Worm (Caenorhabditis elegans) whole organism, L2 larva: Measurements from ENCODE around the gene clec-124.

Experiments
- C34F6.9 ChIP-seq: fragments of 150-350 bp; optimal IDR thresholded peaks from 2 replicates; lab custom pipeline; 2014; ENCODE audit warnings: missing biosample characterization, missing genetic modification characterization
- R02D3.7 ChIP-seq: fragments of 150-350 bp; optimal IDR thresholded peaks from 2 replicates; lab custom pipeline; 2014; ENCODE audit warnings: missing biosample characterization, missing genetic modification characterization
- Y55F3AM.14 ChIP-seq: fragments of 200-800 bp; sonication (Bioruptor generic); optimal IDR thresholded peaks from 2 replicates; lab custom pipeline; 2018; ENCODE audit warnings: mild to moderate bottlenecking, missing genetic modification characterization, missing compliant biosample characterization
- ZK546.5 ChIP-seq: sonication (generic microtip); optimal IDR thresholded peaks from 2 replicates; lab custom pipeline; 2017; ENCODE audit warnings: missing biosample characterization, missing genetic modification characterization
- aly-2 ChIP-seq: fragments of 150-350 bp; optimal IDR thresholded peaks from 2 replicates; lab custom pipeline; 2014; ENCODE audit warnings: missing biosample characterization, missing genetic modification characterization
- ama-1 ChIP-seq: fragments of 150-350 bp; optimal IDR thresholded peaks from 2 replicates; lab custom pipeline; 2018; ENCODE audit warnings: inconsistent platforms
- ceh-16 ChIP-seq: fragments of 150-350 bp; optimal IDR thresholded peaks from 2 replicates; lab custom pipeline; 2014; ENCODE audit warnings: missing biosample characterization, missing genetic modification characterization
- ceh-82 ChIP-seq: fragments of 150-350 bp; optimal IDR thresholded peaks from 2 replicates; lab custom pipeline; 2014; ENCODE audit warnings: missing biosample characterization, missing genetic modification characterization
- crh-2 ChIP-seq: sonication (generic microtip); optimal IDR thresholded peaks from 2 replicates; lab custom pipeline; 2017; ENCODE audit warnings: missing biosample characterization, missing genetic modification characterization
- dmd-4 ChIP-seq: sonication (generic microtip); optimal IDR thresholded peaks from 2 replicates; lab custom pipeline; 2017; ENCODE audit warnings: missing biosample characterization, missing genetic modification characterization
- egl-27 ChIP-seq: sonication (generic microtip); optimal IDR thresholded peaks from 3 replicates; lab custom pipeline; 2017; ENCODE audit warnings: missing biosample characterization, missing genetic modification reagents, missing genetic modification characterization
- elt-1 ChIP-seq: fragments of 150-350 bp; optimal IDR thresholded peaks from 2 replicates; lab custom pipeline; 2014; ENCODE audit warnings: missing biosample characterization, missing genetic modification characterization
- fos-1 ChIP-seq: fragments of 150-350 bp; optimal IDR thresholded peaks from 2 replicates; lab custom pipeline; 2014; ENCODE audit warnings: missing biosample characterization, missing genetic modification characterization
- gmeb-1 ChIP-seq: fragments of 150-350 bp; optimal IDR thresholded peaks from 2 replicates; lab custom pipeline; 2014; ENCODE audit warnings: missing biosample characterization, missing genetic modification characterization
- lin-11 ChIP-seq: fragments of 150-350 bp; sonication (generic microtip); optimal IDR thresholded peaks from 2 replicates; lab custom pipeline; 2014; ENCODE audit warnings: missing biosample characterization, missing genetic modification characterization, inconsistent platforms, mixed read lengths
- lsy-2 ChIP-seq, 2 experiments: fragments of 150-350 bp in 1 of 2; sonication (generic microtip) in 1 of 2; optimal IDR thresholded peaks; 2 replicates each; lab custom pipeline; 2014 to 2017; ENCODE audit warnings: missing biosample characterization in 2 of 2, missing genetic modification characterization in 2 of 2
- mab-5 ChIP-seq: fragments of 150-350 bp; optimal IDR thresholded peaks from 2 replicates; lab custom pipeline; 2014; ENCODE audit warnings: missing biosample characterization, missing genetic modification characterization
- mbf-1 ChIP-seq: sonication (generic microtip); optimal IDR thresholded peaks from 2 replicates; lab custom pipeline; 2017; ENCODE audit warnings: missing biosample characterization, missing genetic modification characterization
- mdl-1 ChIP-seq, 2 experiments: fragments of 150-350 bp in 1 of 2; sonication (generic microtip) in 1 of 2; optimal IDR thresholded peaks; 2 replicates each; lab custom pipeline; 2017; ENCODE audit warnings: missing biosample characterization in 2 of 2, missing genetic modification characterization in 2 of 2
- nhr-10 ChIP-seq: sonication (generic microtip); optimal IDR thresholded peaks from 2 replicates; lab custom pipeline; 2017; ENCODE audit warnings: missing biosample characterization, missing genetic modification characterization
- nhr-12 ChIP-seq: fragments of 150-350 bp; optimal IDR thresholded peaks from 2 replicates; lab custom pipeline; 2014; ENCODE audit warnings: missing biosample characterization, missing genetic modification characterization
- nhr-129 ChIP-seq: fragments of 150-350 bp; optimal IDR thresholded peaks from 2 replicates; lab custom pipeline; 2014; ENCODE audit warnings: missing biosample characterization, missing genetic modification characterization
- nhr-21 ChIP-seq: fragments of 150-350 bp; optimal IDR thresholded peaks from 2 replicates; lab custom pipeline; 2014; ENCODE audit warnings: missing biosample characterization, missing genetic modification characterization
- nhr-23 ChIP-seq: fragments of 150-350 bp; optimal IDR thresholded peaks from 2 replicates; lab custom pipeline; 2014; ENCODE audit warnings: missing biosample characterization, missing genetic modification reagents, missing genetic modification characterization
- nhr-237 ChIP-seq: fragments of 150-350 bp; optimal IDR thresholded peaks from 2 replicates; lab custom pipeline; 2014; ENCODE audit warnings: missing biosample characterization, missing genetic modification characterization
- nhr-25 ChIP-seq: fragments of 150-350 bp; sonication (generic microtip); optimal IDR thresholded peaks from 3 replicates; lab custom pipeline; 2014; ENCODE audit warnings: missing biosample characterization, missing genetic modification characterization
- nhr-6 ChIP-seq: fragments of 150-350 bp; optimal IDR thresholded peaks from 2 replicates; lab custom pipeline; 2014; ENCODE audit warnings: missing biosample characterization, missing genetic modification characterization
- peb-1 ChIP-seq: fragments of 150-350 bp; optimal IDR thresholded peaks from 2 replicates; lab custom pipeline; 2014; ENCODE audit warnings: missing biosample characterization, missing genetic modification characterization
- sem-4 ChIP-seq: fragments of 150-350 bp; optimal IDR thresholded peaks from 2 replicates; lab custom pipeline; 2014; ENCODE audit warnings: missing biosample characterization, missing genetic modification reagents, missing genetic modification characterization
- skn-1 ChIP-seq: sonication (generic microtip); optimal IDR thresholded peaks from 2 replicates; lab custom pipeline; 2017; ENCODE audit warnings: missing biosample characterization, missing genetic modification characterization
- snpc-4 ChIP-seq: fragments of 150-350 bp; optimal IDR thresholded peaks from 2 replicates; lab custom pipeline; 2014; ENCODE audit warnings: missing biosample characterization, missing genetic modification characterization
- unc-39 ChIP-seq: fragments of 150-350 bp; optimal IDR thresholded peaks from 2 replicates; lab custom pipeline; 2014; ENCODE audit warnings: missing biosample characterization, missing genetic modification characterization
- unc-55 ChIP-seq: fragments of 150-350 bp; sonication (generic microtip); optimal IDR thresholded peaks from 3 replicates; lab custom pipeline; 2014; ENCODE audit warnings: missing biosample characterization, missing genetic modification reagents, missing genetic modification characterization
- unc-62 ChIP-seq: fragments of 150-350 bp; optimal IDR thresholded peaks from 2 replicates; lab custom pipeline; 2014; ENCODE audit warnings: missing biosample characterization, missing genetic modification reagents, missing genetic modification characterization
- ztf-1 ChIP-seq: fragments of 200-800 bp; sonication (Bioruptor generic); conservative IDR thresholded peaks from 2 replicates; pipeline ENCODE4 v1.3.6; 2022; ENCODE audit warnings: missing genetic modification characterization, missing compliant biosample characterization
- ztf-11 ChIP-seq: sonication (generic microtip); optimal IDR thresholded peaks from 2 replicates; lab custom pipeline; 2017; ENCODE audit warnings: missing biosample characterization, missing genetic modification characterization

Gene clec-124

ce11 chrII:3230422-3230821 lies 19.1 kb upstream of the clec-124 start, which contains the start of gene srh-297:
TSS of gene srh-297 (minus strand) at chrII:3230522.
- TF ChIP-seq lsy-2 (tag; optimal IDR thresholded peaks at IDR 0.05; lab: Kevin White, UChicago) (no peak), nhr-25 (tag; lab: Kevin White, UChicago) (no peak), nhr-23 (tag; lab: Kevin White, UChicago) (no peak), nhr-21 (no peak), crh-2 (tag; lab: Kevin White, UChicago) (no peak), Y55F3AM.14 (GFP tag; lab: Kevin White, UChicago) (no peak), snpc-4 (no peak), nhr-237 (tag; lab: Kevin White, UChicago) (no peak), nhr-6 (tag; lab: Kevin White, UChicago) (no peak), mab-5 (tag; lab: Kevin White, UChicago) (no peak), mdl-1 (tag; optimal IDR thresholded peaks at IDR 0.05; lab: Kevin White, UChicago) (no peak), ztf-11 (tag; lab: Kevin White, UChicago) (no peak), peb-1 (tag; lab: Kevin White, UChicago) (no peak)

DNA sequence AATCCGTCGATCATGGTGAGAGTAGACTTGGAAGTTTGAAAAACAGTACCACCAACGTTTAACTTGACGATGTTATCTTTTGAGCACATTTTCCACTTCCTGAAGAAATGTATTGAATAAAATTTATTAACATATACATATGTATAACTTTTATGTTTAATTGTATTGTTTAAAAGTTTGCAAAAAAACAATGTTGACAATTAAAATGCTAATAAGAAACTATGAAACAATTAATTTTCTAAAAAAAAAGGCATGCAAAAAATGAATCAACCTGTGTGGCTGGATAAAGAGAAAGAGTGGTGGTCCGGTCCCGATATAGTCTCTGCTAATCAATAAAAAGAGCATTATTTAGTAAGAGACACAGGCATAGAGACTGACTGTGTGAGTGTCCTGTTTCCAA lies 14.8 kb upstream of the clec-124 start, which contains the start of gene C17F4.8:
Gene C17F4.8 (minus strand): TSS at position 101 of the 400 bp plus-strand sequence.
- no peak for TF ChIP-seq mab-5 (tag; lab: Kevin White, UChicago)
- no peak for TF ChIP-seq elt-1 (tag; lab: Kevin White, UChicago)
- no peak for TF ChIP-seq gmeb-1 (tag; lab: Kevin White, UChicago)
- no peak for TF ChIP-seq nhr-237 (tag; lab: Kevin White, UChicago)
- TF ChIP-seq ceh-16 (tag; lab: Kevin White, UChicago): no peak
- no peak for TF ChIP-seq nhr-21
- no peak for TF ChIP-seq mdl-1 (tag; optimal IDR thresholded peaks at IDR 0.05; lab: Kevin White, UChicago)
- TF ChIP-seq ztf-11 (tag; lab: Kevin White, UChicago): no peak
- no peak for TF ChIP-seq mbf-1 (tag; lab: Kevin White, UChicago)
- TF ChIP-seq egl-27 (tag; lab: Kevin White, UChicago): no peak
- TF ChIP-seq nhr-25 (tag; lab: Kevin White, UChicago): no peak
- TF ChIP-seq nhr-12 (tag; lab: Kevin White, UChicago): no peak
- TF ChIP-seq nhr-6 (tag; lab: Kevin White, UChicago): no peak
- TF ChIP-seq, all 48 proteins: peak for 0

DNA sequence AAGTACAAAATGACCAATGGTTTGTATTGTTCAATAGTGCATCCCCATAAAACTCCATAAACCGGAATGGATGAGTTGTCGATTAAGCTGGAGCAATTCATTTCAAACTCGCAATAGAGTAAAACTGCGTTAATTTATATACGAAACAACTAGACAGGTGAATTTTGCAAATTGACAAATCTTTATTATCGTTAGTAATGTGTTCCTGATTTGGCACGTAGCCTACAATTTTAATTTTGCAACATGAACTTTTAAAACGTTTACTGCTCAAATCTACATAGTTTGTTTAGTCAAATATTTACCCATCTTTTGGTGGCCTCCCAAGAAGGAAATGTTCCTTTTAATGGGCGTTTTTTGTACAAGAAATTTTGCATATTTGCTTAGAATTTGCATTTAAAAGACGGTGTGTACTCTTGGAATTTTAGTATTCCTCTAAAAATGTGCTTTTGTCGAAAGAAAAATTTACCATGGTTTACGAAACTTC lies 12.4 kb upstream of the clec-124 start, which contains the start of the genes srz-67 and C17F4.11:
Gene srz-67 (minus strand): TSS at position 101 of the 484 bp plus-strand sequence.
Gene C17F4.11 (plus strand): TSS at position 434 of the 484 bp plus-strand sequence.
- TF ChIP-seq aly-2 (tag; lab: Kevin White, UChicago): no peak
- no peak for TF ChIP-seq peb-1 (tag; lab: Kevin White, UChicago)
- no peak for TF ChIP-seq fos-1
- no peak for TF ChIP-seq ama-1 (lab: Kevin White, UChicago)
- no peak for TF ChIP-seq R02D3.7 (tag; lab: Kevin White, UChicago)
- no peak for TF ChIP-seq nhr-6 (tag; lab: Kevin White, UChicago)
- TF ChIP-seq unc-39 (tag; lab: Kevin White, UChicago): no peak
- no peak for TF ChIP-seq unc-55 (GFP tag; lab: Kevin White, UChicago)
- no peak for TF ChIP-seq mab-5 (tag; lab: Kevin White, UChicago)

ce11 chrII:3240207-3240606 lies 9.3 kb upstream of the clec-124 start, which contains the start of gene C17F4.3:
TSS of gene C17F4.3 (plus strand) at chrII:3240507.
- TF ChIP-seq sem-4 (tag; lab: Kevin White, UChicago): no peak
- no peak for TF ChIP-seq lin-11 (tag; lab: Kevin White, UChicago)
- TF ChIP-seq nhr-12 (tag; lab: Kevin White, UChicago): no peak
- TF ChIP-seq gmeb-1 (tag; lab: Kevin White, UChicago): no peak
- TF ChIP-seq ZK546.5 (tag; lab: Kevin White, UChicago): no peak
- no peak for TF ChIP-seq ceh-82
- no peak for TF ChIP-seq R02D3.7 (tag; lab: Kevin White, UChicago)
- TF ChIP-seq nhr-25 (tag; lab: Kevin White, UChicago): no peak
- TF ChIP-seq ztf-11 (tag; lab: Kevin White, UChicago): no peak
- no peak for TF ChIP-seq fos-1
- TF ChIP-seq skn-1 (tag; lab: Kevin White, UChicago): no peak
- no peak for TF ChIP-seq dmd-4 (tag; lab: Kevin White, UChicago)
- TF ChIP-seq nhr-10 (tag; lab: Kevin White, UChicago): no peak
- no peak for TF ChIP-seq C34F6.9 (tag; lab: Kevin White, UChicago)
- TF ChIP-seq unc-62 (GFP tag; lab: Kevin White, UChicago): no peak
- no peak for TF ChIP-seq nhr-129 (tag; lab: Kevin White, UChicago)
- no peak for TF ChIP-seq ztf-1 (GFP tag; lab: Robert Waterston, UW)
